Fruit fly (Drosophila melanogaster): ENCODE results near the gene CG4230.

DNA sequence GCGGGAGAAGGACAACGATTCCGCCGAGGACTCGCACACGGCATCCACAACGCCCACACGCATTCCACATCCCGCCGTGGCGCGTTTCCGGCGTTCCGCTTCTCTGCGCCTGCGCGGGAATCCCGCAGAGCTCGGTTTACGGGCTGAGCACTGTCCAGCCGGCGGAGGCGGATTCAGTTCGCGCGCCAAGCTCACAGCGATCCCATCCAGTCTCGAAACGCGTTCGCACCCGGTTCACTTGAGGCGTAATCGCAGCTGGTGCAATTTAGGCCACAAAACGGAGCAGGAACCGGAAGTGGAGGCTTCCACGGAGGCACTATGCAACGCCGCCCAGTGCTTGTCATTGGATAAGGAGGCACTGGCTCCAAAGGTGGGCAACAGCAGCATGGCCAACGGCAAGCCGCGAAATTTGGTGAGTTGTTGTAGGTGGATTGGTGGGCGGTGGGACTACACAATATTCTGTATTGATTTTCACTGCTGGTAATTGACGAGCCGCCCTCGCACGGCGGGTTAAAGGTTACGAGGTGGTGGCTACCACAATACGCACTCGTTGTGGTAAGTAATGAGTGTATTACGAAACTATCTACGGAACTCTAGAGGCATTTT lies 33.1 kb upstream of the CG4230 start:
- TF ChIP-seq Ets96B (tag; optimal IDR thresholded peaks at IDR 0.05), result no peak
- TF ChIP-seq CG6854 (GFP tag; optimal IDR thresholded peaks at IDR 0.05), result no peak
- TF ChIP-seq Eip78C (GFP tag), result no peak
- TF ChIP-seq Ets21C (GFP tag; optimal IDR thresholded peaks at IDR 0.05), result no peak
- no peak for TF ChIP-seq CG11762 (GFP tag; optimal IDR thresholded peaks at IDR 0.05; ENCODE audit: insufficient read depth)
- TF ChIP-seq Met (GFP tag; optimal IDR thresholded peaks at IDR 0.05), result no peak
- no peak for TF ChIP-seq CG15336 (GFP tag; IDR thresholded peaks at IDR 0.05)
- TF ChIP-seq CG31627 (GFP tag; optimal IDR thresholded peaks at IDR 0.05), result no peak
